Fruit fly (Drosophila melanogaster) whole organism, embryonic: ENCODE measurements around the gene CG15332.

Source experiments
- Asciz ChIP-seq: fragments of 200-800 bp; sonication (Bioruptor generic); optimal IDR thresholded peaks from 2 replicates; lab custom pipeline; 2017; ENCODE audit warnings: missing biosample characterization, mild to moderate bottlenecking, missing genetic modification characterization, missing genetic modification reagents
- B-H1 ChIP-seq: fragments of 200-800 bp; sonication (Bioruptor generic); IDR thresholded peaks from 3 replicates; pipeline ENCODE4 v1.3.6; 2022; ENCODE audit warnings: missing biosample characterization, missing genetic modification characterization
- Bteb2 ChIP-seq: fragments of 200-800 bp; sonication (Bioruptor generic); optimal IDR thresholded peaks from 2 replicates; lab custom pipeline; 2016; ENCODE audit warnings: missing biosample characterization, missing genetic modification characterization
- CG11093 ChIP-seq: fragments of 200-800 bp; sonication (Bioruptor generic); IDR thresholded peaks from 3 replicates; pipeline ENCODE4 v1.3.6; 2022; ENCODE audit warnings: missing biosample characterization, missing genetic modification characterization
- CG11696 ChIP-seq: fragments of 200-800 bp; sonication (Bioruptor generic); IDR thresholded peaks from 2 replicates; pipeline ENCODE4 v1.3.6; 2022; ENCODE audit warnings: missing biosample characterization, missing genetic modification characterization
- CG13287 ChIP-seq: fragments of 200-800 bp; sonication (Bioruptor generic); IDR thresholded peaks from 2 replicates; pipeline ENCODE4 v1.3.6; 2022; ENCODE audit warnings: missing biosample characterization, missing genetic modification characterization; ENCODE audit not compliant: partially characterized antibody
- CG15073 ChIP-seq: fragments of 200-800 bp; sonication (Bioruptor generic); optimal IDR thresholded peaks from 2 replicates; lab custom pipeline; 2016; ENCODE audit warnings: missing biosample characterization, missing genetic modification characterization
- CG16779 ChIP-seq: fragments of 200-800 bp; sonication (Bioruptor generic); IDR thresholded peaks from 2 replicates; pipeline ENCODE4 v1.3.6; 2022; ENCODE audit warnings: missing biosample characterization, missing genetic modification characterization
- CG2116 ChIP-seq: fragments of 200-800 bp; sonication (Bioruptor generic); optimal IDR thresholded peaks from 3 replicates; lab custom pipeline; 2018; ENCODE audit warnings: missing biosample characterization, mild to moderate bottlenecking, missing genetic modification characterization
- CG2875 ChIP-seq: fragments of 200-800 bp; sonication (Bioruptor generic); optimal IDR thresholded peaks from 2 replicates; lab custom pipeline; 2017; ENCODE audit warnings: missing biosample characterization, mild to moderate bottlenecking, missing genetic modification characterization, missing genetic modification reagents
- CG31388 ChIP-seq: fragments of 200-800 bp; sonication (Bioruptor generic); optimal IDR thresholded peaks from 2 replicates; lab custom pipeline; 2016; ENCODE audit warnings: missing biosample characterization, missing genetic modification characterization
- CG3281 ChIP-seq: fragments of 200-800 bp; sonication (Bioruptor generic); optimal IDR thresholded peaks from 3 replicates; lab custom pipeline; 2017; ENCODE audit warnings: missing biosample characterization, mild to moderate bottlenecking, missing genetic modification characterization
- CG34422 ChIP-seq: fragments of 200-800 bp; sonication (Bioruptor generic); IDR thresholded peaks from 3 replicates; pipeline ENCODE4 v1.3.6; 2022; ENCODE audit warnings: missing biosample characterization, missing genetic modification characterization
- CG8359 ChIP-seq: fragments of 200-800 bp; sonication (Bioruptor generic); optimal IDR thresholded peaks from 2 replicates; lab custom pipeline; 2017; ENCODE audit warnings: missing biosample characterization, mild to moderate bottlenecking, missing genetic modification characterization, borderline replicate concordance
- CG9797 ChIP-seq: fragments of 200-800 bp; sonication (Bioruptor generic); optimal IDR thresholded peaks from 3 replicates; lab custom pipeline; 2018; ENCODE audit warnings: missing biosample characterization, mild to moderate bottlenecking, missing genetic modification characterization
- Drgx ChIP-seq: fragments of 200-800 bp; sonication (Bioruptor generic); IDR thresholded peaks from 2 replicates; pipeline ENCODE4 v1.3.6; 2022; ENCODE audit warnings: missing biosample characterization, missing genetic modification characterization
- E2f1 ChIP-seq: fragments of 200-800 bp; sonication (Bioruptor generic); IDR thresholded peaks from 2 replicates; pipeline ENCODE4 v1.3.6; 2022; ENCODE audit warnings: missing biosample characterization, missing genetic modification characterization
- Fer2 ChIP-seq: fragments of 200-800 bp; sonication (Bioruptor generic); optimal IDR thresholded peaks from 2 replicates; lab custom pipeline; 2018; ENCODE audit warnings: missing biosample characterization, mild to moderate bottlenecking, missing genetic modification characterization, moderate library complexity
- Gug ChIP-seq: fragments of 200-800 bp; sonication (Bioruptor generic); IDR thresholded peaks from 4 replicates; pipeline ENCODE4 v1.3.6; 2022; ENCODE audit warnings: missing biosample characterization, missing genetic modification characterization
- Jarid2 ChIP-seq: fragments of 200-800 bp; sonication (Bioruptor generic); optimal IDR thresholded peaks from 3 replicates; lab custom pipeline; 2017; ENCODE audit warnings: mild to moderate bottlenecking, missing biosample characterization, missing genetic modification reagents, missing genetic modification characterization
- Lhr ChIP-seq: fragments of 200-800 bp; sonication (Bioruptor generic); optimal IDR thresholded peaks from 3 replicates; lab custom pipeline; 2017; ENCODE audit warnings: mild to moderate bottlenecking, missing biosample characterization, missing genetic modification reagents, missing genetic modification characterization
- MTF-1 ChIP-seq: fragments of 200-800 bp; sonication (Bioruptor generic); optimal IDR thresholded peaks from 2 replicates; lab custom pipeline; 2018; ENCODE audit warnings: missing biosample characterization, mild to moderate bottlenecking, missing genetic modification characterization, borderline replicate concordance
- NC2α ChIP-seq: fragments of 200-800 bp; sonication (Bioruptor generic); optimal IDR thresholded peaks from 2 replicates; lab custom pipeline; 2016; ENCODE audit warnings: missing biosample characterization, missing genetic modification characterization
- Opbp ChIP-seq: fragments of 200-800 bp; sonication (Bioruptor generic); IDR thresholded peaks from 3 replicates; pipeline ENCODE4 v1.3.6; 2022; ENCODE audit warnings: missing biosample characterization, missing genetic modification characterization; ENCODE audit not compliant: partially characterized antibody
- PHDP ChIP-seq: fragments of 200-800 bp; sonication (Bioruptor generic); optimal IDR thresholded peaks from 3 replicates; lab custom pipeline; 2018; ENCODE audit warnings: missing biosample characterization, mild to moderate bottlenecking, missing genetic modification characterization, moderate library complexity
- Ravus ChIP-seq: fragments of 200-800 bp; sonication (Bioruptor generic); IDR thresholded peaks from 2 replicates; pipeline ENCODE4 v1.3.6; 2022; ENCODE audit warnings: missing biosample characterization, missing genetic modification characterization
- Rx ChIP-seq: fragments of 200-800 bp; sonication (Bioruptor generic); IDR thresholded peaks from 2 replicates; pipeline ENCODE4 v1.3.6; 2022; ENCODE audit warnings: missing biosample characterization, missing genetic modification characterization
- Xbp1 ChIP-seq: fragments of 200-800 bp; sonication (Bioruptor generic); optimal IDR thresholded peaks from 3 replicates; lab custom pipeline; 2016; ENCODE audit warnings: missing biosample characterization, mild to moderate bottlenecking, missing genetic modification characterization
- amos ChIP-seq: fragments of 200-800 bp; sonication (Bioruptor generic); IDR thresholded peaks from 2 replicates; pipeline ENCODE4 v1.3.6; 2022; ENCODE audit warnings: missing biosample characterization, missing genetic modification characterization; ENCODE audit not compliant: partially characterized antibody
- ara ChIP-seq: fragments of 200-800 bp; sonication (Bioruptor generic); IDR thresholded peaks from 2 replicates; pipeline ENCODE4 v1.3.6; 2022; ENCODE audit warnings: missing biosample characterization, missing genetic modification characterization
- ash1 ChIP-seq: fragments of 200-800 bp; sonication (Bioruptor generic); optimal IDR thresholded peaks from 2 replicates; lab custom pipeline; 2018; ENCODE audit warnings: missing biosample characterization, mild to moderate bottlenecking, missing genetic modification characterization
- br ChIP-seq: fragments of >200 bp; optimal IDR thresholded peaks from 2 replicates; lab custom pipeline; 2017
- btn ChIP-seq: fragments of 200-800 bp; sonication (Bioruptor generic); optimal IDR thresholded peaks from 2 replicates; lab custom pipeline; 2016; ENCODE audit warnings: missing biosample characterization, missing genetic modification characterization
- cato ChIP-seq: fragments of 200-800 bp; sonication (Bioruptor generic); optimal IDR thresholded peaks from 2 replicates; lab custom pipeline; 2016; ENCODE audit warnings: missing biosample characterization, missing genetic modification characterization, borderline replicate concordance
- cg ChIP-seq: fragments of 200-800 bp; sonication (Bioruptor generic); optimal IDR thresholded peaks from 3 replicates; lab custom pipeline; 2019; ENCODE audit warnings: missing biosample characterization, mild to moderate bottlenecking, missing genetic modification characterization, moderate library complexity
- corto ChIP-seq: fragments of 200-800 bp; sonication (Bioruptor generic); optimal IDR thresholded peaks from 2 replicates; lab custom pipeline; 2016; ENCODE audit warnings: missing biosample characterization, mild to moderate bottlenecking, missing genetic modification characterization, moderate library complexity
- eyg ChIP-seq: fragments of 200-800 bp; sonication (Bioruptor generic); optimal IDR thresholded peaks from 3 replicates; lab custom pipeline; 2016; ENCODE audit warnings: missing biosample characterization, missing genetic modification characterization
- grn ChIP-seq: fragments of 200-800 bp; sonication (Bioruptor generic); optimal IDR thresholded peaks from 3 replicates; lab custom pipeline; 2017; ENCODE audit warnings: missing biosample characterization, missing genetic modification characterization
- jing ChIP-seq: fragments of 200-800 bp; sonication (Bioruptor generic); optimal IDR thresholded peaks from 2 replicates; lab custom pipeline; 2018; ENCODE audit warnings: missing biosample characterization, mild to moderate bottlenecking, missing genetic modification characterization
- nerfin-2 ChIP-seq: fragments of 200-800 bp; sonication (Bioruptor generic); IDR thresholded peaks from 2 replicates; pipeline ENCODE4 v1.3.6; 2022; ENCODE audit warnings: missing biosample characterization, missing genetic modification characterization; ENCODE audit not compliant: partially characterized antibody
- nom ChIP-seq: fragments of 200-800 bp; sonication (Bioruptor generic); optimal IDR thresholded peaks from 2 replicates; lab custom pipeline; 2017; ENCODE audit warnings: missing biosample characterization, missing genetic modification characterization, mild to moderate bottlenecking, moderate library complexity, missing genetic modification reagents
- onecut ChIP-seq: fragments of 200-800 bp; sonication (Bioruptor generic); IDR thresholded peaks from 2 replicates; pipeline ENCODE4 v1.3.6; 2022; ENCODE audit warnings: missing biosample characterization, missing genetic modification characterization
- pan ChIP-seq, 4 experiments: fragments of >200 bp in 3 of 4; fragments of 200-800 bp in 1 of 4; sonication (Bioruptor generic) in 1 of 4; optimal IDR thresholded peaks in 3 of 4; IDR thresholded peaks in 1 of 4; 2 replicates each; pipeline versions ENCODE4 v1.3.6 to Lab custom; 2017 to 2022; ENCODE audit warnings: missing biosample characterization in 2 of 4, missing genetic modification characterization in 2 of 4, mixed read lengths in 1 of 4
- sim ChIP-seq: fragments of 200-800 bp; sonication (Bioruptor generic); IDR thresholded peaks from 2 replicates; pipeline ENCODE4 v1.3.6; 2022; ENCODE audit warnings: missing biosample characterization, missing genetic modification characterization
- sisA ChIP-seq: fragments of 200-800 bp; sonication (Bioruptor generic); IDR thresholded peaks from 2 replicates; pipeline ENCODE4 v1.3.6; 2022; ENCODE audit warnings: missing biosample characterization, missing genetic modification characterization
- so ChIP-seq: fragments of 200-800 bp; sonication (Bioruptor generic); IDR thresholded peaks from 3 replicates; pipeline ENCODE4 v1.3.6; 2022; ENCODE audit warnings: missing biosample characterization, missing genetic modification characterization
- tap ChIP-seq: fragments of 200-800 bp; optimal IDR thresholded peaks from 3 replicates; lab custom pipeline; 2019; ENCODE audit warnings: missing biosample characterization, mild to moderate bottlenecking, missing genetic modification characterization, moderate library complexity
- tin ChIP-seq: fragments of 200-800 bp; sonication (Bioruptor generic); optimal IDR thresholded peaks from 3 replicates; lab custom pipeline; 2016; ENCODE audit warnings: missing biosample characterization, missing genetic modification characterization
- trh ChIP-seq: fragments of 200-800 bp; sonication (Bioruptor generic); optimal IDR thresholded peaks from 2 replicates; lab custom pipeline; 2016; ENCODE audit warnings: missing biosample characterization, missing genetic modification characterization

Gene CG15332

dm6 chrX:7911983-7912630 is 43.7 kb downstream of the CG15332 start, which contains the start of gene snz (continued):
- TF ChIP-seq Opbp (GFP tag; lab: Robert Waterston, UW): peak; percentile 74; the same call in 2 of the 3 replicates
- no peak for TF ChIP-seq trh (GFP tag; lab: Kevin White, UChicago)
- TF ChIP-seq B-H1 (GFP tag; lab: Robert Waterston, UW): no peak
- TF ChIP-seq Ravus (GFP tag; lab: Robert Waterston, UW): no peak
- TF ChIP-seq tin (GFP tag; lab: Kevin White, UChicago): no peak
- peak; percentile 78; the same call in 1 of the 2 replicates for TF ChIP-seq amos (GFP tag; lab: Robert Waterston, UW)
- no peak for TF ChIP-seq Bteb2 (GFP tag; lab: Kevin White, UChicago)
- no peak for TF ChIP-seq cato (GFP tag; lab: Kevin White, UChicago)
- no peak for TF ChIP-seq CG31388 (GFP tag; lab: Kevin White, UChicago)
- no peak for TF ChIP-seq tap
- peak; percentile 65 for TF ChIP-seq nerfin-2 (GFP tag; lab: Robert Waterston, UW)
- no peak for TF ChIP-seq Gug (GFP tag; lab: Robert Waterston, UW)
- no peak for TF ChIP-seq PHDP (tag; lab: Kevin White, UChicago)
- no peak for TF ChIP-seq CG8359 (GFP tag; lab: Kevin White, UChicago)
- peak; percentile 85 for TF ChIP-seq onecut (GFP tag; lab: Robert Waterston, UW)
- peak; percentile 8 for TF ChIP-seq cg
- TF ChIP-seq jing: no peak
- TF ChIP-seq CG3281 (GFP tag; lab: Kevin White, UChicago): no peak
- TF ChIP-seq ara (GFP tag; lab: Robert Waterston, UW): no peak
- TF ChIP-seq btn (GFP tag; lab: Kevin White, UChicago): no peak
- TF ChIP-seq nom (GFP tag; lab: Kevin White, UChicago): peak; percentile 11
- TF ChIP-seq ash1 (GFP tag; lab: Kevin White, UChicago): no peak
- TF ChIP-seq sisA: no peak
- TF ChIP-seq Drgx (GFP tag; lab: Robert Waterston, UW): no peak
- TF ChIP-seq grn (GFP tag; lab: Kevin White, UChicago): peak; percentile 69
- no peak for TF ChIP-seq E2f1 (GFP tag; lab: Robert Waterston, UW)
- no peak for TF ChIP-seq CG2875
- peak; percentile 5 for TF ChIP-seq Xbp1 (GFP tag; lab: Kevin White, UChicago)
- no peak for TF ChIP-seq eyg (GFP tag; lab: Kevin White, UChicago)
- no peak for TF ChIP-seq Rx (GFP tag; lab: Robert Waterston, UW)
- peak; percentile 83 for TF ChIP-seq CG13287 (GFP tag; lab: Robert Waterston, UW)
- no peak for TF ChIP-seq Fer2 (tag; lab: Kevin White, UChicago)
- no peak for TF ChIP-seq CG11093 (GFP tag; lab: Robert Waterston, UW)
- TF ChIP-seq br: no peak
- peak; percentile 87 for TF ChIP-seq CG2116 (GFP tag; lab: Kevin White, UChicago)
- no peak for TF ChIP-seq CG15073 (GFP tag; lab: Kevin White, UChicago)
- TF ChIP-seq MTF-1 (GFP tag; lab: Kevin White, UChicago): no peak
- TF ChIP-seq Jarid2 (GFP tag; lab: Kevin White, UChicago): no peak
- TF ChIP-seq CG34422 (GFP tag; lab: Robert Waterston, UW): peak; percentile 47; the same call in 1 of the 3 replicates
- TF ChIP-seq so (GFP tag; lab: Robert Waterston, UW): no peak
- TF ChIP-seq corto (GFP tag; lab: Kevin White, UChicago): no peak
- TF ChIP-seq Asciz (GFP tag; lab: Kevin White, UChicago): no peak
- no peak for TF ChIP-seq sim (GFP tag; lab: Robert Waterston, UW)
- TF ChIP-seq NC2α: no peak
- TF ChIP-seq CG16779 (GFP tag; lab: Robert Waterston, UW): no peak
- no peak for TF ChIP-seq CG9797 (GFP tag; lab: Kevin White, UChicago)
- TF ChIP-seq Lhr (GFP tag; lab: Kevin White, UChicago): no peak
- no peak for TF ChIP-seq CG11696 (GFP tag; lab: Robert Waterston, UW)
- no peak for TF ChIP-seq pan (optimal IDR thresholded peaks at IDR 0.05; lab: Kevin White, UChicago)
- peak in 1 of 2 experiments; percentile 19 for TF ChIP-seq pan (GFP tag; optimal IDR thresholded peaks at IDR 0.05 in 1 of 2, IDR thresholded peaks at IDR 0.05 in 1 of 2)
